Worm (Caenorhabditis elegans) whole organism, L3 larva: ENCODE data around the gene srw-89.

ENCODE experiments used
- ama-1 ChIP-seq: fragments of 150-350 bp; optimal IDR thresholded peaks from 2 replicates; lab custom pipeline; 2018
- ceh-9 ChIP-seq: sonication (generic microtip); optimal IDR thresholded peaks from 2 replicates; lab custom pipeline; 2018; ENCODE audit warnings: missing biosample characterization, missing genetic modification characterization
- daf-12 ChIP-seq: fragments of 150-350 bp; optimal IDR thresholded peaks from 2 replicates; lab custom pipeline; 2014; ENCODE audit warnings: missing biosample characterization, missing genetic modification reagents, missing genetic modification characterization
- egl-27 ChIP-seq: sonication (generic microtip); optimal IDR thresholded peaks from 4 replicates; lab custom pipeline; 2017; ENCODE audit warnings: missing biosample characterization, missing genetic modification reagents, missing genetic modification characterization
- lin-39 ChIP-seq: fragments of 150-350 bp; optimal IDR thresholded peaks from 2 replicates; lab custom pipeline; 2018; ENCODE audit warnings: missing biosample characterization, missing genetic modification reagents, missing genetic modification characterization
- nhr-77 ChIP-seq: fragments of 150-350 bp; optimal IDR thresholded peaks from 2 replicates; lab custom pipeline; 2014; ENCODE audit warnings: missing biosample characterization, missing genetic modification characterization
- snpc-4 ChIP-seq: fragments of 150-350 bp; optimal IDR thresholded peaks from 2 replicates; lab custom pipeline; 2014; ENCODE audit warnings: missing biosample characterization, missing genetic modification characterization
- unc-62 ChIP-seq: fragments of 150-350 bp; sonication (generic microtip); optimal IDR thresholded peaks from 4 replicates; lab custom pipeline; 2014; ENCODE audit warnings: missing biosample characterization, missing genetic modification reagents, missing genetic modification characterization

ce11 chrV:4010170-4010569, 6.7 kb upstream of the srw-89 start, which contains the start of gene srh-4:
- no peak for TF ChIP-seq nhr-77
- TF ChIP-seq egl-27 (tag; lab: Kevin White, UChicago): no peak
- no peak for TF ChIP-seq ceh-9 (tag; lab: Kevin White, UChicago)
- no peak for TF ChIP-seq unc-62 (GFP tag; lab: Kevin White, UChicago)
- TF ChIP-seq daf-12 (tag; lab: Kevin White, UChicago): no peak
- TF ChIP-seq snpc-4 (tag; lab: Kevin White, UChicago): no peak
- no peak for TF ChIP-seq lin-39 (tag; lab: Kevin White, UChicago)
- no peak for TF ChIP-seq ama-1 (lab: Kevin White, UChicago)
